Worm (Caenorhabditis elegans): Measurements from ENCODE around the gene Y97E10AR.2.

The Y97E10AR.2 gene

DNA sequence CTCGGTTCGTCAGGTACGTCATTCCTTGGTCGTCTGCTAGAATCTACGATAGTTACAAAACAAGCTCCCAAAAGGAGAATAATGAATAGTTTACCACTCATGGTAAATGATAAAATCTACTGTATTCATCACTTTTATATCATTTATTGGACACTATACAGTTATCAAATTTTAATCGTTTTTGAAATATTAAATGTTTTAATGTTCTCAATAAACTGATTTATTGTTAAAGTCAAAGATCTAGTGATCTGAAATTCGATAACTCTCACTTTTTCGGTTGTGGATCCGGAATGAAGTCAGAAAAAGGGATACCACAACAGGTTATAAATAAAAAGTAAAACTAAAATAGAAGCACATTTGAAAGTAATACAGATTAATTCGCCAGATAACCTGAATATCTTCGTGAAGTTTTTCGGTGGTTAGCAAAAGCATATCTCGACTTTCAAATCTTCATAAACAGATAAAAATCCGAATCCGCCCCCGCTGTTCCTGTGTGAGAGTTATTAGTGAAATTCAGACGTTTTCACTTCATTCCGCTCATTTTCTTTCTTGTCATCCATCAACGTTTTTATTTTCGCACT is 37.1 kb upstream of the Y97E10AR.2 start, which contains the start of the genes clec-217 and F26D11.2:
clec-217 (minus strand) TSS at position 101 of the 581 bp plus-strand sequence.
F26D11.2 (plus strand) TSS at position 531 of the 581 bp plus-strand sequence.
- TF ChIP-seq nhr-77 (tag; optimal IDR thresholded peaks at IDR 0.05): no peak
- TF ChIP-seq nhr-23 (tag; optimal IDR thresholded peaks at IDR 0.05): no peak
- TF ChIP-seq ceh-82 (tag; optimal IDR thresholded peaks at IDR 0.05): no peak
- no peak for TF ChIP-seq R02D3.7 (tag; optimal IDR thresholded peaks at IDR 0.05)
- TF ChIP-seq nhr-129 (tag; optimal IDR thresholded peaks at IDR 0.05): no peak
- no peak for TF ChIP-seq elt-1 (tag; optimal IDR thresholded peaks at IDR 0.05)
- TF ChIP-seq alr-1 (tag; optimal IDR thresholded peaks at IDR 0.05): no peak
- TF ChIP-seq unc-55 (GFP tag; optimal IDR thresholded peaks at IDR 0.05): no peak
- TF ChIP-seq mab-5 (tag; optimal IDR thresholded peaks at IDR 0.05): no peak
- no peak for TF ChIP-seq sma-9 (GFP tag; optimal IDR thresholded peaks at IDR 0.05)
- TF ChIP-seq sma-9 (tag; optimal IDR thresholded peaks at IDR 0.05): no peak
- no peak for TF ChIP-seq mbf-1 (tag; optimal IDR thresholded peaks at IDR 0.05)

DNA sequence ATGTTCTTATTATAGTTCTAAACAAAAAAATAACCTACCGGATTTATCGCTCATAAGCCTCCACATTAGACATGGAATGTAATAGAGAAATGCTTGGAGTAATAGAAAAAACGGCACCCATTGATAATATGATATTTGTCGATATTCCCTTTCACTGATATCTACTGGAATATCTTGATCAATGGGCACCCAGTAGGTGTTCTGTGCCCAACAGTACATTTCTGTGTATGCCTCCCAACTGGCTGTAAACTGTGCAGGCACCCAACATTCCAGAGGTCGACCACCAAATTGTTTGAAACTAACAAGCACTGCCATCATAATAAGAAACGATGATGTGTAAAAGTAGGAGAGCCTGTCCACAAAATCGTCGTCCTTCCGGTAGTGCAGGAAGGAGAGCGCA is 31.5 kb upstream of the Y97E10AR.2 start:
- no peak for TF ChIP-seq nhr-25 (tag; optimal IDR thresholded peaks at IDR 0.05)
- no peak for TF ChIP-seq unc-55 (GFP tag; optimal IDR thresholded peaks at IDR 0.05)
- no peak for TF ChIP-seq fos-1 (tag; optimal IDR thresholded peaks at IDR 0.05)
- TF ChIP-seq skn-1 (tag; optimal IDR thresholded peaks at IDR 0.05): no peak
- TF ChIP-seq blmp-1 (tag; optimal IDR thresholded peaks at IDR 0.05; ENCODE audit: insufficient read depth): no peak
- TF ChIP-seq sem-4 (tag; optimal IDR thresholded peaks at IDR 0.05): no peak
- TF ChIP-seq lsy-2 (tag; optimal IDR thresholded peaks at IDR 0.05): no peak
- TF ChIP-seq dmd-4 (tag; optimal IDR thresholded peaks at IDR 0.05): no peak
- TF ChIP-seq ceh-16 (tag; optimal IDR thresholded peaks at IDR 0.05): no peak
- TF ChIP-seq ztf-11 (tag; optimal IDR thresholded peaks at IDR 0.05): no peak
- no peak for TF ChIP-seq nhr-23 (tag; optimal IDR thresholded peaks at IDR 0.05)
- TF ChIP-seq nhr-129 (tag; optimal IDR thresholded peaks at IDR 0.05): no peak
- TF ChIP-seq elt-3 (tag; optimal IDR thresholded peaks at IDR 0.05): no peak
- no peak for TF ChIP-seq nhr-6 (tag; optimal IDR thresholded peaks at IDR 0.05)
- no peak for TF ChIP-seq lin-13 (GFP tag; optimal IDR thresholded peaks at IDR 0.05)
- no peak for TF ChIP-seq sma-9 (GFP tag; optimal IDR thresholded peaks at IDR 0.05)
- no peak for TF ChIP-seq sma-9 (tag; optimal IDR thresholded peaks at IDR 0.05)
- no peak for TF ChIP-seq Y55F3AM.14 (GFP tag; optimal IDR thresholded peaks at IDR 0.05)
- no peak for TF ChIP-seq snpc-4 (tag; optimal IDR thresholded peaks at IDR 0.05)

DNA sequence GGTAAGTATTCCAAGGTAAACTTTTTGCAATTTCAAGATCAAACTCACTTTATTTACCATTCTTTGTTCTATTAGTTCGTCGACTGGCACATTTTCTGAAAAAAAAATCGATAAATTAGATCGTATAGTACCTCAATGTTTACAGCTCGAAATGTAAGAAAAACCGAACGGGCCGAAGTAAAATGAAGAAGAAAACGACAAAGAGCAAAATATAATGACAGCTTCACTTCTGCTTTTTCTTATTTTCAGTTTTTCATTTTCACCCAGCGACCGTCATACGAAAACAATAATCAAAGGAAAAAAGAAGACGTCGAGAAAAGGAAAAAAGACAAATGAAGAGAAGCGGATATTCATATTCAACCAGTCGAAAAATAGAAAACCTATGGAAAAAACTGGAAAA is 26.9 kb upstream of the Y97E10AR.2 start, which contains the start of gene che-7:
che-7 (minus strand) TSS at position 101 of the 400 bp plus-strand sequence.
- TF ChIP-seq nhr-237 (tag; optimal IDR thresholded peaks at IDR 0.05) (no peak), elt-1 (tag; optimal IDR thresholded peaks at IDR 0.05) (no peak), aly-2 (tag; optimal IDR thresholded peaks at IDR 0.05) (no peak), skn-1 (tag; optimal IDR thresholded peaks at IDR 0.05) (no peak), gmeb-1 (tag; optimal IDR thresholded peaks at IDR 0.05) (no peak), C34F6.9 (tag; optimal IDR thresholded peaks at IDR 0.05) (no peak), nhr-10 (tag; optimal IDR thresholded peaks at IDR 0.05) (no peak)

DNA sequence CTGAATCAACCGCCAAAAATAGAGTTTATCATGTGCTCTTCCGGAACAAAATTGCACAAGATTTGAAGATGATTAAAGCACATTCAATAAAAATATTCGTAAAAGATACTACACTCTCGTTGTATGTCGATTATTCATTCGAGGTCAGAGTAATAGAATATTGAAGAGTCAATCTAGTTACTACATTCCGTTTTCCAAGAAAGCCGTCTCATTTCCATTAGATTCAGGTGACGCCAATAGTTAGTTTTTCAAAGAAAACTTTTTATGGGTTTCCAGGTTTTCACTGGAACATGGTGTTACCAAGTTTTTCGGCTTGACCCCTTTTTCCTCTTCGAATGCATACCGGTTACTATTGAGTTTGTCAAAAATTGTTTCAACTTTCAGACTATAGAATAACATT is 25.5 kb upstream of the Y97E10AR.2 start:
- TF ChIP-seq lsy-2 (tag; optimal IDR thresholded peaks at IDR 0.05) (peak in 1 of 2 experiments; percentile 28), sma-9 (GFP tag; optimal IDR thresholded peaks at IDR 0.05) (no peak), sma-9 (tag; optimal IDR thresholded peaks at IDR 0.05) (no peak), unc-55 (GFP tag; optimal IDR thresholded peaks at IDR 0.05) (peak; percentile 54), F13H6.1 (tag; optimal IDR thresholded peaks at IDR 0.05) (no peak), unc-62 (GFP tag; optimal IDR thresholded peaks at IDR 0.05) (no peak), lin-39 (tag; optimal IDR thresholded peaks at IDR 0.05) (no peak), ztf-1 (GFP tag; conservative IDR thresholded peaks at IDR 0.05) (no peak), nhr-21 (tag; optimal IDR thresholded peaks at IDR 0.05) (peak; percentile 11), sem-4 (tag; optimal IDR thresholded peaks at IDR 0.05) (no peak)

DNA sequence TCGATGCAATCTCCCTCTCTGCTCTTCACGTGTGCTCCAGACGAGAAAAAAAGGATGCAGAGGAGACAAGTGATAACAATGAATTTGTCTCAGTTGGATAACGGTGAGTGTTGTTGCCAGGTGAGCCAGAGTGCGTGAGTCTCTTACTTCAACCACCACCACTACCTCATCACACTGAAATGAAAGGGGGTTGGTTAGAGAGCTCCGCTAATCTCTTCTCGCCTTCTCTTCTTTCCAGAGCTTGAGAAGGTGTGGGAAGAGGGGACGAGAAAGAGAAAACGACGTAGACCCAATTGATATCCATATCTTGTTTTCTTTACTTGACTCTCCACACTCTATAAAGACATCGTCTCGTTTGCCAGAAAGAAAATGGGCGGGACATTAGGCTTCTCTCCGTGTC is 24.6 kb upstream of the Y97E10AR.2 start:
- TF ChIP-seq nhr-77 (tag; optimal IDR thresholded peaks at IDR 0.05) (no peak), nhr-11 (tag; optimal IDR thresholded peaks at IDR 0.05) (no peak), mbf-1 (tag; optimal IDR thresholded peaks at IDR 0.05) (no peak), crh-2 (tag; optimal IDR thresholded peaks at IDR 0.05) (no peak), mdl-1 (tag; optimal IDR thresholded peaks at IDR 0.05) (no peak), nhr-129 (tag; optimal IDR thresholded peaks at IDR 0.05) (no peak), ceh-16 (tag; optimal IDR thresholded peaks at IDR 0.05) (no peak), sma-9 (GFP tag; optimal IDR thresholded peaks at IDR 0.05) (no peak), sma-9 (tag; optimal IDR thresholded peaks at IDR 0.05) (no peak), F13H6.1 (tag; optimal IDR thresholded peaks at IDR 0.05) (no peak), alr-1 (tag; optimal IDR thresholded peaks at IDR 0.05) (no peak), unc-39 (tag; optimal IDR thresholded peaks at IDR 0.05) (no peak), egl-27 (tag; optimal IDR thresholded peaks at IDR 0.05) (no peak), nhr-25 (tag; optimal IDR thresholded peaks at IDR 0.05) (no peak), ztf-4 (tag; optimal IDR thresholded peaks at IDR 0.05) (no peak), nhr-6 (tag; optimal IDR thresholded peaks at IDR 0.05) (no peak), ztf-1 (GFP tag; conservative IDR thresholded peaks at IDR 0.05) (no peak)
